Worm (Caenorhabditis elegans) whole organism, midembryonic: ENCODE results near the gene srx-129.

Source experiments
- cog-1 ChIP-seq: sonication (generic microtip); optimal IDR thresholded peaks from 2 replicates; lab custom pipeline; 2016; ENCODE audit warnings: missing genetic modification characterization, missing compliant biosample characterization
- flt-1 ChIP-seq: fragments of 200-800 bp; sonication (Bioruptor generic); IDR thresholded peaks from 2 replicates; pipeline ENCODE4 v1.3.6; 2022; ENCODE audit warnings: missing genetic modification characterization, missing compliant biosample characterization
- ref-1 ChIP-seq: fragments of 200-800 bp; sonication (Bioruptor generic); conservative IDR thresholded peaks from 2 replicates; pipeline ENCODE4 v1.3.6; 2022; ENCODE audit warnings: missing genetic modification reagents, missing genetic modification characterization, missing compliant biosample characterization
- tab-1 ChIP-seq: fragments of 200-800 bp; sonication (Bioruptor generic); IDR thresholded peaks from 2 replicates; pipeline ENCODE4 v1.3.6; 2022; ENCODE audit warnings: missing genetic modification characterization, missing compliant biosample characterization
- ztf-23 ChIP-seq: fragments of 200-800 bp; sonication (Bioruptor generic); IDR thresholded peaks from 2 replicates; pipeline ENCODE4 v1.3.6; 2022; ENCODE audit warnings: missing genetic modification reagents, missing genetic modification characterization, missing compliant biosample characterization

ce11 chrV:13796246-13796776 is 37.7 kb upstream of the srx-129 start, which contains the start of gene twk-32:
- TF ChIP-seq ztf-23 (GFP tag; lab: Robert Waterston, UW) = no peak
- TF ChIP-seq flt-1 (GFP tag; lab: Robert Waterston, UW) = no peak
- TF ChIP-seq tab-1 (GFP tag; lab: Robert Waterston, UW) = no peak
- no peak for TF ChIP-seq ref-1 (GFP tag; lab: Robert Waterston, UW)
- no peak for TF ChIP-seq cog-1 (tag; lab: Kevin White, UChicago)
